Fruit fly (Drosophila melanogaster) whole organism, wandering third instar larva: ENCODE measurements around the gene CG9147.

Experiments used
- Abd-B ChIP-seq: fragments of >200 bp; optimal IDR thresholded peaks from 2 replicates; lab custom pipeline; 2017; ENCODE audit warnings: missing biosample characterization, missing genetic modification characterization
- CG32264 ChIP-seq: fragments of 200-800 bp; sonication (Bioruptor generic); optimal IDR thresholded peaks from 2 replicates; lab custom pipeline; 2016; ENCODE audit warnings: missing biosample characterization, missing genetic modification characterization
- CG9705 ChIP-seq: fragments of 200-800 bp; sonication (Bioruptor generic); optimal IDR thresholded peaks from 2 replicates; lab custom pipeline; 2018; ENCODE audit warnings: missing biosample characterization, mild to moderate bottlenecking, missing genetic modification characterization
- CrebA ChIP-seq: fragments of 200-800 bp; sonication (Bioruptor generic); optimal IDR thresholded peaks from 2 replicates; lab custom pipeline; 2016; ENCODE audit warnings: missing biosample characterization, mild to moderate bottlenecking, missing genetic modification characterization, borderline replicate concordance
- Dfd ChIP-seq: fragments of >200 bp; optimal IDR thresholded peaks from 2 replicates; lab custom pipeline; 2017; ENCODE audit warnings: missing biosample characterization, missing genetic modification characterization
- Dif ChIP-seq: fragments of 200-275, 200-300 bp; sonication (Bioruptor generic); optimal IDR thresholded peaks from 2 replicates; lab custom pipeline; 2018; ENCODE audit warnings: missing biosample characterization, missing genetic modification characterization; ENCODE audit not compliant: partially characterized antibody
- GATAd ChIP-seq: sonication (Bioruptor generic); optimal IDR thresholded peaks from 2 replicates; lab custom pipeline; 2016; ENCODE audit warnings: missing biosample characterization, missing genetic modification characterization
- HLH106 ChIP-seq: fragments of 200-800 bp; optimal IDR thresholded peaks from 3 replicates; lab custom pipeline; 2019; ENCODE audit warnings: missing biosample characterization, mild to moderate bottlenecking, missing genetic modification characterization, moderate library complexity
- Hnf4 ChIP-seq: fragments of 200-800 bp; sonication (Bioruptor generic); optimal IDR thresholded peaks from 2 replicates; lab custom pipeline; 2016; ENCODE audit warnings: missing biosample characterization, mild to moderate bottlenecking, missing genetic modification characterization
- Hr78 ChIP-seq: fragments of >200 bp; optimal IDR thresholded peaks from 2 replicates; lab custom pipeline; 2017; ENCODE audit warnings: missing biosample characterization, missing genetic modification characterization
- Hr83 ChIP-seq: fragments of 200-300 bp; sonication (Bioruptor generic); optimal IDR thresholded peaks from 2 replicates; lab custom pipeline; 2016; ENCODE audit warnings: missing biosample characterization, mild to moderate bottlenecking, missing genetic modification characterization, moderate library complexity; ENCODE audit not compliant: poor library complexity, severe bottlenecking
- Jra ChIP-seq: sonication (Bioruptor generic); optimal IDR thresholded peaks from 2 replicates; lab custom pipeline; 2016; ENCODE audit warnings: missing biosample characterization, missing genetic modification characterization
- Mio ChIP-seq: sonication (Bioruptor generic); optimal IDR thresholded peaks from 2 replicates; lab custom pipeline; 2016; ENCODE audit warnings: missing biosample characterization, missing genetic modification characterization
- Myc ChIP-seq: fragments of >200 bp; optimal IDR thresholded peaks from 2 replicates; lab custom pipeline; 2017
- N ChIP-seq: fragments of >200 bp; optimal IDR thresholded peaks from 2 replicates; lab custom pipeline; 2018; ENCODE audit warnings: missing biosample characterization, missing external identifiers, missing genetic modification characterization
- OdsH ChIP-seq: fragments of 200-800 bp; sonication (Bioruptor generic); optimal IDR thresholded peaks from 2 replicates; lab custom pipeline; 2016; ENCODE audit warnings: missing biosample characterization, mild to moderate bottlenecking, missing genetic modification characterization
- Rel ChIP-seq, 2 experiments: fragments of 200-800 bp; sonication (Bioruptor generic) in 1 of 2; optimal IDR thresholded peaks; 2 replicates in 1 of 2; 3 replicates in 1 of 2; lab custom pipeline; 2016 to 2019; ENCODE audit warnings: mild to moderate bottlenecking in 2 of 2, missing biosample characterization in 2 of 2, missing genetic modification characterization in 2 of 2, moderate library complexity in 1 of 2
- Sp1 ChIP-seq: fragments of 200-800 bp; sonication (Bioruptor generic); optimal IDR thresholded peaks from 3 replicates; lab custom pipeline; 2019; ENCODE audit warnings: missing biosample characterization, mild to moderate bottlenecking, missing genetic modification characterization, moderate library complexity
- Vsx2 ChIP-seq: fragments of 200-300, 225-300 bp; sonication (Bioruptor generic); optimal IDR thresholded peaks from 2 replicates; lab custom pipeline; 2018; ENCODE audit warnings: missing biosample characterization, missing genetic modification characterization; ENCODE audit not compliant: partially characterized antibody
- br ChIP-seq: fragments of 200-800 bp; sonication (Bioruptor generic); optimal IDR thresholded peaks from 2 replicates; lab custom pipeline; 2016; ENCODE audit warnings: missing biosample characterization, missing genetic modification characterization
- brk ChIP-seq: fragments of 200-800 bp; sonication (Bioruptor generic); optimal IDR thresholded peaks from 2 replicates; lab custom pipeline; 2016; ENCODE audit warnings: missing biosample characterization, mild to moderate bottlenecking, missing genetic modification characterization
- dl ChIP-seq, 2 experiments: fragments of 175-275, 200-275 bp in 1 of 2; fragments of 200-275 bp in 1 of 2; sonication (Bioruptor generic); optimal IDR thresholded peaks; lab custom pipeline; 2018; ENCODE audit warnings: mild to moderate bottlenecking in 2 of 2, missing biosample characterization in 2 of 2, missing genetic modification characterization in 2 of 2, moderate library complexity in 2 of 2; ENCODE audit not compliant: partially characterized antibody in 2 of 2, insufficient read depth in 1 of 2
- dmrt93B ChIP-seq: fragments of 200-800 bp; sonication (Bioruptor generic); optimal IDR thresholded peaks from 2 replicates; lab custom pipeline; 2018; ENCODE audit warnings: missing biosample characterization, mild to moderate bottlenecking, missing genetic modification characterization
- dsf ChIP-seq: sonication (Bioruptor generic); optimal IDR thresholded peaks from 2 replicates; lab custom pipeline; 2016; ENCODE audit warnings: missing biosample characterization, missing genetic modification characterization, borderline replicate concordance
- ey ChIP-seq: fragments of 200-800 bp; sonication (Bioruptor generic); optimal IDR thresholded peaks from 2 replicates; lab custom pipeline; 2016; ENCODE audit warnings: missing biosample characterization, missing genetic modification characterization
- fru ChIP-seq: fragments of 200-800 bp; sonication (Bioruptor generic); optimal IDR thresholded peaks from 3 replicates; lab custom pipeline; 2016; ENCODE audit warnings: missing biosample characterization, mild to moderate bottlenecking, missing genetic modification characterization
- h ChIP-seq: fragments of 200-800 bp; sonication (Bioruptor generic); optimal IDR thresholded peaks from 3 replicates; lab custom pipeline; 2016; ENCODE audit warnings: missing biosample characterization, mild to moderate bottlenecking, missing genetic modification characterization
- jim ChIP-seq: fragments of 175-275, 200-325 bp; sonication (Bioruptor generic); optimal IDR thresholded peaks from 2 replicates; lab custom pipeline; 2016; ENCODE audit warnings: missing biosample characterization, mild to moderate bottlenecking, missing genetic modification characterization
- lola ChIP-seq: fragments of >200 bp; optimal IDR thresholded peaks from 2 replicates; lab custom pipeline; 2017; ENCODE audit warnings: missing biosample characterization, missing genetic modification characterization
- pan ChIP-seq: fragments of >200 bp; optimal IDR thresholded peaks from 2 replicates; lab custom pipeline; 2017
- psq ChIP-seq: fragments of 200-800 bp; sonication (Bioruptor generic); optimal IDR thresholded peaks from 3 replicates; lab custom pipeline; 2017; ENCODE audit warnings: missing biosample characterization, mild to moderate bottlenecking, missing genetic modification characterization, moderate library complexity
- rgr ChIP-seq: fragments of 200-800 bp; sonication (Bioruptor generic); optimal IDR thresholded peaks from 3 replicates; lab custom pipeline; 2016; ENCODE audit warnings: missing biosample characterization, mild to moderate bottlenecking, missing genetic modification characterization
- sage ChIP-seq: fragments of 200-800 bp; sonication (Bioruptor generic); optimal IDR thresholded peaks from 2 replicates; lab custom pipeline; 2016; ENCODE audit warnings: missing biosample characterization, mild to moderate bottlenecking, missing genetic modification characterization
- sv ChIP-seq: fragments of 200-800 bp; sonication (Bioruptor generic); optimal IDR thresholded peaks from 3 replicates; lab custom pipeline; 2016; ENCODE audit warnings: missing biosample characterization, missing genetic modification characterization
- tai ChIP-seq: sonication (Bioruptor generic); optimal IDR thresholded peaks from 2 replicates; lab custom pipeline; 2016; ENCODE audit warnings: missing biosample characterization, missing genetic modification characterization
- usp ChIP-seq: fragments of >200 bp; optimal IDR thresholded peaks from 2 replicates; lab custom pipeline; 2017; ENCODE audit warnings: missing biosample characterization, missing genetic modification characterization
- woc ChIP-seq: sonication (Bioruptor generic); optimal IDR thresholded peaks from 2 replicates; lab custom pipeline; 2016; ENCODE audit warnings: missing biosample characterization, mild to moderate bottlenecking, missing genetic modification characterization

The CG9147 gene

dm6 chr2L:6077632-6078031, 11.8 kb downstream of the CG9147 start:
- no peak for TF ChIP-seq CG32264
- TF ChIP-seq lola (GFP tag; lab: Kevin White, UChicago), result no peak
- no peak for TF ChIP-seq br (GFP tag; lab: Kevin White, UChicago)
- no peak for TF ChIP-seq Hr83
- no peak for TF ChIP-seq Hr78
- TF ChIP-seq N (GFP tag; lab: Kevin White, UChicago), result no peak
- TF ChIP-seq ey (GFP tag; lab: Kevin White, UChicago), result no peak
- no peak for TF ChIP-seq psq (GFP tag; lab: Kevin White, UChicago)
- no peak for TF ChIP-seq usp (GFP tag; lab: Kevin White, UChicago)
- TF ChIP-seq HLH106 (tag; lab: Kevin White, UChicago), result no peak

dm6 chr2L:6078757-6079351, 13.1 kb downstream of the CG9147 start:
- TF ChIP-seq jim (GFP tag; lab: Kevin White, UChicago), result no peak
- peak; percentile 95 for TF ChIP-seq tai
- no peak for TF ChIP-seq Abd-B (GFP tag; lab: Kevin White, UChicago)
- no peak for TF ChIP-seq br (GFP tag; lab: Kevin White, UChicago)
- no peak for TF ChIP-seq brk (GFP tag; lab: Kevin White, UChicago)
- TF ChIP-seq Hnf4, result no peak
- peak; percentile 0 to 19 for TF ChIP-seq dl (GFP tag; optimal IDR thresholded peaks at IDR 0.05; lab: Kevin White, UChicago; ENCODE audit: insufficient read depth in 1 of 2, partially characterized antibody in 2 of 2)
- TF ChIP-seq Jra, result no peak
- no peak for TF ChIP-seq CG32264
- no peak for TF ChIP-seq OdsH (GFP tag; lab: Kevin White, UChicago)
- no peak for TF ChIP-seq CG9705 (GFP tag; lab: Kevin White, UChicago)
- TF ChIP-seq Vsx2, result no peak
- no peak for TF ChIP-seq Hr78
- peak; percentile 57 for TF ChIP-seq psq (GFP tag; lab: Kevin White, UChicago)
- no peak for TF ChIP-seq lola (GFP tag; lab: Kevin White, UChicago)
- peak; percentile 30 for TF ChIP-seq Dif (GFP tag; lab: Kevin White, UChicago)
- TF ChIP-seq sv (GFP tag; lab: Kevin White, UChicago), result no peak
- no peak for TF ChIP-seq Rel (GFP tag; optimal IDR thresholded peaks at IDR 0.05; lab: Kevin White, UChicago)
- TF ChIP-seq Rel (tag; optimal IDR thresholded peaks at IDR 0.05; lab: Kevin White, UChicago), result peak; percentile 17
- TF ChIP-seq GATAd (GFP tag; lab: Kevin White, UChicago), result no peak
- TF ChIP-seq N (GFP tag; lab: Kevin White, UChicago), result no peak
- peak; percentile 31 for TF ChIP-seq h (GFP tag; lab: Kevin White, UChicago)
- no peak for TF ChIP-seq rgr (GFP tag; lab: Kevin White, UChicago)
- no peak for TF ChIP-seq sage (GFP tag; lab: Kevin White, UChicago)
- TF ChIP-seq CrebA (GFP tag; lab: Kevin White, UChicago), result no peak
- TF ChIP-seq Sp1, result peak; percentile 23
- TF ChIP-seq fru, result no peak

dm6 chr2L:6080329-6080728, 14.5 kb downstream of the CG9147 start:
- TF ChIP-seq Rel (GFP tag; optimal IDR thresholded peaks at IDR 0.05; lab: Kevin White, UChicago), result no peak
- TF ChIP-seq Rel (tag; optimal IDR thresholded peaks at IDR 0.05; lab: Kevin White, UChicago), result peak; percentile 11
- no peak for TF ChIP-seq usp (GFP tag; lab: Kevin White, UChicago)

- TF ChIP-seq Rel (GFP tag; optimal IDR thresholded peaks at IDR 0.05; lab: Kevin White, UChicago), result no peak
- peak; percentile 50 for TF ChIP-seq Rel (tag; optimal IDR thresholded peaks at IDR 0.05; lab: Kevin White, UChicago)
- no peak for TF ChIP-seq N (GFP tag; lab: Kevin White, UChicago)
- TF ChIP-seq Dfd (GFP tag; lab: Kevin White, UChicago), result no peak
- no peak for TF ChIP-seq Dif (GFP tag; lab: Kevin White, UChicago)
- no peak for TF ChIP-seq brk (GFP tag; lab: Kevin White, UChicago)
- no peak for TF ChIP-seq fru
- peak in 1 of 2 experiments; percentile 55 for TF ChIP-seq dl (GFP tag; optimal IDR thresholded peaks at IDR 0.05; lab: Kevin White, UChicago; ENCODE audit: insufficient read depth in 1 of 2, partially characterized antibody in 2 of 2)
- no peak for TF ChIP-seq sv (GFP tag; lab: Kevin White, UChicago)
- no peak for TF ChIP-seq OdsH (GFP tag; lab: Kevin White, UChicago)
- TF ChIP-seq h (GFP tag; lab: Kevin White, UChicago), result peak; percentile 5
- no peak for TF ChIP-seq dmrt93B (GFP tag; lab: Kevin White, UChicago)
- peak; percentile 9 for TF ChIP-seq Vsx2
- TF ChIP-seq Mio (GFP tag; lab: Kevin White, UChicago), result no peak
- no peak for TF ChIP-seq Hnf4
- no peak for TF ChIP-seq sage (GFP tag; lab: Kevin White, UChicago)
- peak; percentile 57 for TF ChIP-seq psq (GFP tag; lab: Kevin White, UChicago)
- no peak for TF ChIP-seq ey (GFP tag; lab: Kevin White, UChicago)
- no peak for TF ChIP-seq GATAd (GFP tag; lab: Kevin White, UChicago)
- peak; percentile 49 for TF ChIP-seq tai
- TF ChIP-seq CG32264, result no peak
- TF ChIP-seq Jra, result no peak
- peak; percentile 40 for TF ChIP-seq woc (GFP tag; lab: Kevin White, UChicago)
- no peak for TF ChIP-seq jim (GFP tag; lab: Kevin White, UChicago)
- peak; percentile 36 for TF ChIP-seq CG9705 (GFP tag; lab: Kevin White, UChicago)
- no peak for TF ChIP-seq dsf (GFP tag; lab: Kevin White, UChicago)
- peak; percentile 51 for TF ChIP-seq lola (GFP tag; lab: Kevin White, UChicago)
- TF ChIP-seq rgr (GFP tag; lab: Kevin White, UChicago), result no peak
- TF ChIP-seq Sp1, result peak; percentile 54
- no peak for TF ChIP-seq Myc (lab: Kevin White, UChicago)
- no peak for TF ChIP-seq Abd-B (GFP tag; lab: Kevin White, UChicago)
- TF ChIP-seq pan, result no peak
- no peak for TF ChIP-seq br (GFP tag; lab: Kevin White, UChicago)
Measured at dm6 chr2L:6081134-6081832, 15.5 kb downstream of the CG9147 start.
